Fruit fly (Drosophila melanogaster) whole organism, embryonic: ENCODE results near the gene CG17781.

Experiments used
- ATbp ChIP-seq: fragments of 200-800 bp; sonication (Bioruptor generic); optimal IDR thresholded peaks from 2 replicates; lab custom pipeline; 2017; ENCODE audit warnings: missing biosample characterization, mild to moderate bottlenecking, missing genetic modification characterization, missing genetic modification reagents
- B-H2 ChIP-seq: fragments of 200-800 bp; sonication (Bioruptor generic); optimal IDR thresholded peaks from 2 replicates; lab custom pipeline; 2018; ENCODE audit warnings: missing biosample characterization, mild to moderate bottlenecking, missing genetic modification characterization
- CG10366 ChIP-seq: fragments of 200-800 bp; sonication (Bioruptor generic); IDR thresholded peaks from 2 replicates; pipeline ENCODE4 v1.3.6; 2022; ENCODE audit warnings: missing biosample characterization, missing genetic modification characterization
- CG11560 ChIP-seq: fragments of 200-800 bp; sonication (Bioruptor generic); IDR thresholded peaks from 3 replicates; pipeline ENCODE4 v1.3.6; 2022; ENCODE audit warnings: missing biosample characterization, missing genetic modification characterization
- CG12391 ChIP-seq: fragments of 200-800 bp; sonication (Bioruptor generic); optimal IDR thresholded peaks from 3 replicates; lab custom pipeline; 2018; ENCODE audit warnings: missing biosample characterization, mild to moderate bottlenecking, missing genetic modification characterization, moderate library complexity
- CG14710 ChIP-seq: fragments of 200-800 bp; sonication (Bioruptor generic); optimal IDR thresholded peaks from 3 replicates; lab custom pipeline; 2019; ENCODE audit warnings: missing biosample characterization, mild to moderate bottlenecking, missing genetic modification characterization, moderate library complexity
- CG15514 ChIP-seq: fragments of 200-800 bp; sonication (Bioruptor generic); optimal IDR thresholded peaks from 3 replicates; lab custom pipeline; 2017; ENCODE audit warnings: missing biosample characterization, missing genetic modification characterization, mild to moderate bottlenecking, moderate library complexity, missing genetic modification reagents
- CG1602 ChIP-seq: fragments of 200-800 bp; sonication (Bioruptor generic); optimal IDR thresholded peaks from 3 replicates; lab custom pipeline; 2016; ENCODE audit warnings: missing biosample characterization, missing genetic modification characterization
- CG17361 ChIP-seq: fragments of 200-800 bp; sonication (Bioruptor generic); IDR thresholded peaks from 3 replicates; pipeline ENCODE4 v1.3.6; 2022; ENCODE audit warnings: missing biosample characterization, missing genetic modification characterization
- CG17802 ChIP-seq: fragments of 200-800 bp; sonication (Bioruptor generic); optimal IDR thresholded peaks from 2 replicates; lab custom pipeline; 2018; ENCODE audit warnings: missing biosample characterization, mild to moderate bottlenecking, missing genetic modification characterization, moderate library complexity
- CG18476 ChIP-seq: fragments of 200-800 bp; sonication (Bioruptor generic); optimal IDR thresholded peaks from 2 replicates; lab custom pipeline; 2016; ENCODE audit warnings: missing biosample characterization, mild to moderate bottlenecking, missing genetic modification characterization
- CG2116 ChIP-seq: fragments of 200-800 bp; sonication (Bioruptor generic); optimal IDR thresholded peaks from 3 replicates; lab custom pipeline; 2018; ENCODE audit warnings: missing biosample characterization, mild to moderate bottlenecking, missing genetic modification characterization
- CG2129 ChIP-seq: fragments of 200-800 bp; sonication (Bioruptor generic); IDR thresholded peaks from 2 replicates; pipeline ENCODE4 v1.3.6; 2022; ENCODE audit warnings: missing biosample characterization, missing genetic modification characterization; ENCODE audit not compliant: partially characterized antibody
- CG31224 ChIP-seq: fragments of 200-800 bp; sonication (Bioruptor generic); IDR thresholded peaks from 2 replicates; pipeline ENCODE4 v1.3.6; 2022; ENCODE audit warnings: missing biosample characterization, missing genetic modification characterization
- CG33213 ChIP-seq: fragments of 200-800 bp; sonication (Bioruptor generic); optimal IDR thresholded peaks from 3 replicates; lab custom pipeline; 2016; ENCODE audit warnings: missing biosample characterization, missing genetic modification characterization
- CG4360 ChIP-seq: fragments of 200-800 bp; sonication (Bioruptor generic); IDR thresholded peaks from 2 replicates; pipeline ENCODE4 v1.3.6; 2022; ENCODE audit warnings: missing biosample characterization, missing genetic modification characterization
- CG4617 ChIP-seq: fragments of 200-800 bp; sonication (Bioruptor generic); optimal IDR thresholded peaks from 3 replicates; lab custom pipeline; 2016; ENCODE audit warnings: missing biosample characterization, missing genetic modification characterization, borderline replicate concordance
- CG6175 ChIP-seq: fragments of 200-800 bp; sonication (Bioruptor generic); IDR thresholded peaks from 3 replicates; pipeline ENCODE4 v1.3.6; 2022; ENCODE audit warnings: missing biosample characterization, missing genetic modification characterization
- CG8924 ChIP-seq: fragments of 200-800 bp; optimal IDR thresholded peaks from 3 replicates; lab custom pipeline; 2019; ENCODE audit warnings: missing biosample characterization, mild to moderate bottlenecking, missing genetic modification characterization, moderate library complexity
- CG9797 ChIP-seq: fragments of 200-800 bp; sonication (Bioruptor generic); optimal IDR thresholded peaks from 3 replicates; lab custom pipeline; 2018; ENCODE audit warnings: missing biosample characterization, mild to moderate bottlenecking, missing genetic modification characterization
- CG9876 ChIP-seq: fragments of 200-800 bp; sonication (Bioruptor generic); optimal IDR thresholded peaks from 2 replicates; lab custom pipeline; 2016; ENCODE audit warnings: missing biosample characterization, missing genetic modification characterization
- CHES-1-like ChIP-seq: fragments of 200-800 bp; sonication (Bioruptor generic); optimal IDR thresholded peaks from 2 replicates; lab custom pipeline; 2016; ENCODE audit warnings: missing biosample characterization, missing genetic modification characterization
- Camta ChIP-seq: fragments of 200-800 bp; sonication (Bioruptor generic); optimal IDR thresholded peaks from 2 replicates; lab custom pipeline; 2016; ENCODE audit warnings: missing biosample characterization, missing genetic modification characterization
- CoRest ChIP-seq: fragments of 200-800 bp; sonication (Bioruptor generic); optimal IDR thresholded peaks from 3 replicates; lab custom pipeline; 2018; ENCODE audit warnings: missing biosample characterization, mild to moderate bottlenecking, missing genetic modification characterization, moderate library complexity
- Dp ChIP-seq: fragments of 200-800 bp; sonication (Bioruptor generic); optimal IDR thresholded peaks from 2 replicates; lab custom pipeline; 2018; ENCODE audit warnings: missing biosample characterization, mild to moderate bottlenecking, missing genetic modification characterization, moderate library complexity
- E2f2 ChIP-seq: fragments of 200-800 bp; sonication (Bioruptor generic); IDR thresholded peaks from 2 replicates; pipeline ENCODE4 v1.3.6; 2022; ENCODE audit warnings: missing biosample characterization, missing genetic modification characterization
- Ets65A ChIP-seq: fragments of 200-800 bp; sonication (Bioruptor generic); peaks from one replicate; lab custom pipeline; 2016; ENCODE audit warnings: missing biosample characterization, missing genetic modification characterization
- Ets97D ChIP-seq: fragments of 200-800 bp; sonication (Bioruptor generic); optimal IDR thresholded peaks from 3 replicates; lab custom pipeline; 2016; ENCODE audit warnings: missing biosample characterization, missing genetic modification characterization
- HLH54F ChIP-seq: fragments of 200-800 bp; sonication (Bioruptor generic); optimal IDR thresholded peaks from 3 replicates; lab custom pipeline; 2016; ENCODE audit warnings: missing biosample characterization, missing genetic modification characterization
- Lim3 ChIP-seq: fragments of 200-800 bp; sonication (Bioruptor generic); IDR thresholded peaks from 2 replicates; pipeline ENCODE4 v1.3.6; 2022; ENCODE audit warnings: missing biosample characterization, missing genetic modification characterization
- MTF-1 ChIP-seq: fragments of 200-800 bp; sonication (Bioruptor generic); optimal IDR thresholded peaks from 2 replicates; lab custom pipeline; 2018; ENCODE audit warnings: missing biosample characterization, mild to moderate bottlenecking, missing genetic modification characterization, borderline replicate concordance
- Myb ChIP-seq: fragments of 200-800 bp; sonication (Bioruptor generic); optimal IDR thresholded peaks from 2 replicates; lab custom pipeline; 2016; ENCODE audit warnings: missing biosample characterization, missing genetic modification characterization
- YL-1 ChIP-seq: fragments of 200-800 bp; sonication (Bioruptor generic); optimal IDR thresholded peaks from 3 replicates; lab custom pipeline; 2017; ENCODE audit warnings: missing biosample characterization, mild to moderate bottlenecking, missing genetic modification characterization
- bbx ChIP-seq: fragments of 200-800 bp; sonication (Bioruptor generic); IDR thresholded peaks from 2 replicates; pipeline ENCODE4 v1.3.6; 2022; ENCODE audit warnings: missing biosample characterization, missing genetic modification characterization; ENCODE audit not compliant: partially characterized antibody
- dmrt99B ChIP-seq: fragments of 200-800 bp; sonication (Bioruptor generic); optimal IDR thresholded peaks from 2 replicates; lab custom pipeline; 2018; ENCODE audit warnings: missing biosample characterization, mild to moderate bottlenecking, missing genetic modification characterization, moderate library complexity
- eve ChIP-seq, 2 experiments: fragments of >200 bp; optimal IDR thresholded peaks; 2 replicates each; lab custom pipeline; 2017; ENCODE audit warnings: missing biosample characterization in 2 of 2, missing genetic modification characterization in 2 of 2
- gfzf ChIP-seq: fragments of 200-800 bp; sonication (Bioruptor generic); optimal IDR thresholded peaks from 2 replicates; lab custom pipeline; 2016; ENCODE audit warnings: missing biosample characterization, mild to moderate bottlenecking, missing genetic modification characterization, moderate library complexity
- ind ChIP-seq: fragments of 200-800 bp; sonication (Bioruptor generic); optimal IDR thresholded peaks from 3 replicates; lab custom pipeline; 2016; ENCODE audit warnings: missing biosample characterization, missing genetic modification characterization
- lola ChIP-seq, 3 experiments: fragments of >200 bp in 2 of 3; fragments of 200-800 bp in 1 of 3; sonication (Bioruptor generic) in 1 of 3; optimal IDR thresholded peaks; 2 replicates each; lab custom pipeline; 2017 to 2019; ENCODE audit warnings: missing biosample characterization in 3 of 3, missing genetic modification characterization in 3 of 3, mild to moderate bottlenecking in 1 of 3, moderate library complexity in 1 of 3
- maf-S ChIP-seq: fragments of 200-800 bp; sonication (Bioruptor generic); optimal IDR thresholded peaks from 2 replicates; lab custom pipeline; 2016; ENCODE audit warnings: missing biosample characterization, missing genetic modification characterization
- nmo ChIP-seq: fragments of 200-800 bp; sonication (Bioruptor generic); optimal IDR thresholded peaks from 2 replicates; lab custom pipeline; 2018; ENCODE audit warnings: missing biosample characterization, mild to moderate bottlenecking, missing genetic modification characterization, moderate library complexity
- pfk ChIP-seq: fragments of 200-800 bp; sonication (Bioruptor generic); optimal IDR thresholded peaks from 2 replicates; lab custom pipeline; 2018; ENCODE audit warnings: missing biosample characterization, mild to moderate bottlenecking, missing genetic modification characterization, moderate library complexity
- pho ChIP-seq: fragments of 200-800 bp; sonication (Bioruptor generic); optimal IDR thresholded peaks from 2 replicates; lab custom pipeline; 2016; ENCODE audit warnings: missing biosample characterization, missing genetic modification characterization
- row ChIP-seq: fragments of 200-800 bp; sonication (Bioruptor generic); IDR thresholded peaks from 3 replicates; pipeline ENCODE4 v1.3.6; 2022; ENCODE audit warnings: missing biosample characterization, missing genetic modification characterization
- stwl ChIP-seq: fragments of 200-800 bp; sonication (Bioruptor generic); optimal IDR thresholded peaks from 3 replicates; lab custom pipeline; 2018; ENCODE audit warnings: missing biosample characterization, mild to moderate bottlenecking, missing genetic modification characterization, moderate library complexity
- tll ChIP-seq, 2 experiments: fragments of 200-800 bp in 1 of 2; fragments of >200 bp in 1 of 2; sonication (Bioruptor generic) in 1 of 2; optimal IDR thresholded peaks; 2 replicates each; lab custom pipeline; 2017 to 2019; ENCODE audit warnings: missing biosample characterization in 2 of 2, missing genetic modification characterization in 2 of 2, mild to moderate bottlenecking in 1 of 2, moderate library complexity in 1 of 2
- trem ChIP-seq: fragments of 200-800 bp; optimal IDR thresholded peaks from 3 replicates; lab custom pipeline; 2019; ENCODE audit warnings: missing biosample characterization, mild to moderate bottlenecking, missing genetic modification characterization, moderate library complexity
- yki ChIP-seq: fragments of >200 bp; optimal IDR thresholded peaks from 3 replicates; lab custom pipeline; 2018
- z ChIP-seq: fragments of 200-800 bp; sonication (Bioruptor generic); IDR thresholded peaks from 3 replicates; pipeline ENCODE4 v1.3.6; 2022; ENCODE audit warnings: missing biosample characterization, missing genetic modification characterization
- zfh2 ChIP-seq: fragments of 200-800 bp; sonication (Bioruptor generic); optimal IDR thresholded peaks from 2 replicates; lab custom pipeline; 2016; ENCODE audit warnings: missing biosample characterization, missing genetic modification characterization

Gene CG17781

dm6 chr3R:24361583-24361982 lies 13.9 kb downstream of the CG17781 start, which contains the start of the genes CG5762 and CG33339:
Gene CG5762, minus strand, starts transcription at chr3R:24361683.
Gene CG33339, plus strand, starts transcription at chr3R:24361847.
- TF ChIP-seq z (GFP tag; lab: Robert Waterston, UW) (no peak), nmo (GFP tag; lab: Kevin White, UChicago) (no peak), CG31224 (no peak), maf-S (GFP tag; lab: Kevin White, UChicago) (no peak), CG9797 (GFP tag; lab: Kevin White, UChicago) (no peak), CG9876 (no peak), E2f2 (GFP tag; lab: Robert Waterston, UW) (no peak), trem (tag; lab: Kevin White, UChicago) (no peak), lola (GFP tag; optimal IDR thresholded peaks at IDR 0.05; lab: Kevin White, UChicago) (no peak), row (no peak), zfh2 (no peak), CG6175 (no peak), ind (GFP tag; lab: Kevin White, UChicago) (no peak), CG14710 (tag; lab: Kevin White, UChicago) (no peak)

- peak; percentile 92 for TF ChIP-seq Ets97D (GFP tag; lab: Kevin White, UChicago)
- no peak for TF ChIP-seq HLH54F (GFP tag; lab: Kevin White, UChicago)
- peak; percentile 64 for TF ChIP-seq CoRest
- TF ChIP-seq pfk (GFP tag; lab: Kevin White, UChicago): no peak
- no peak for TF ChIP-seq CG18476
- peak; percentile 66 for TF ChIP-seq CG33213 (GFP tag; lab: Kevin White, UChicago)
- TF ChIP-seq bbx (GFP tag; lab: Robert Waterston, UW): 0 out of 2 replicates have a peak, but pooled peaks have one; percentile 39
- TF ChIP-seq CG2129 (GFP tag; lab: Robert Waterston, UW): no peak
- TF ChIP-seq Ets65A (GFP tag; lab: Kevin White, UChicago): peak; percentile 85
- TF ChIP-seq CG11560 (tag; lab: Robert Waterston, UW): peak; percentile 54; the same call in 1 of the 3 replicates
- TF ChIP-seq YL-1 (GFP tag; lab: Kevin White, UChicago): peak; percentile 15
- no peak for TF ChIP-seq Lim3 (GFP tag; lab: Robert Waterston, UW)
- TF ChIP-seq CG2116 (GFP tag; lab: Kevin White, UChicago): peak; percentile 52
- TF ChIP-seq CG4360: peak; percentile 12; the same call in 1 of the 2 replicates
- peak; percentile 97 for TF ChIP-seq Myb (GFP tag; lab: Kevin White, UChicago)
- peak; percentile 73 for TF ChIP-seq stwl (tag; lab: Kevin White, UChicago)
- no peak for TF ChIP-seq dmrt99B (tag; lab: Kevin White, UChicago)
- TF ChIP-seq CG15514: peak; percentile 51
- no peak for TF ChIP-seq ATbp (GFP tag; lab: Kevin White, UChicago)
- TF ChIP-seq gfzf (GFP tag; lab: Kevin White, UChicago): peak; percentile 96
- TF ChIP-seq CG1602 (GFP tag; lab: Kevin White, UChicago): no peak
- no peak for TF ChIP-seq Camta (GFP tag; lab: Kevin White, UChicago)
- TF ChIP-seq tll (GFP tag; optimal IDR thresholded peaks at IDR 0.05; lab: Kevin White, UChicago): no peak
- TF ChIP-seq B-H2 (GFP tag; lab: Kevin White, UChicago): no peak
- TF ChIP-seq CG17361: no peak
- TF ChIP-seq pho (GFP tag; lab: Kevin White, UChicago): peak; percentile 6
- TF ChIP-seq CHES-1-like (GFP tag; lab: Kevin White, UChicago): peak; percentile 39
- TF ChIP-seq eve (GFP tag; optimal IDR thresholded peaks at IDR 0.05; lab: Kevin White, UChicago): no peak
- peak; percentile 6 for TF ChIP-seq CG12391 (tag; lab: Kevin White, UChicago)
- peak; percentile 61 for TF ChIP-seq Dp (GFP tag; lab: Kevin White, UChicago)
- TF ChIP-seq MTF-1: no peak
- TF ChIP-seq CG4617 (GFP tag; lab: Kevin White, UChicago): peak; percentile 15
- TF ChIP-seq CG17802 (tag; lab: Kevin White, UChicago): peak; percentile 51
- TF ChIP-seq CG10366 (GFP tag; lab: Robert Waterston, UW): no peak
- TF ChIP-seq CG8924 (tag; lab: Kevin White, UChicago): peak; percentile 24
- TF ChIP-seq yki (lab: Kevin White, UChicago): no peak
Measured at dm6 chr3R:24359957-24360356, 15.5 kb downstream of the CG17781 start, which contains the start of gene CG18528. Gene CG18528, minus strand, starts transcription at chr3R:24360144.
